Worm (Caenorhabditis elegans) whole organism, midembryonic: ENCODE data around the gene ncx-2.

Source experiments
- cog-1 ChIP-seq: sonication (generic microtip); optimal IDR thresholded peaks from 2 replicates; lab custom pipeline; 2016; ENCODE audit warnings: missing genetic modification characterization, missing compliant biosample characterization
- klf-2 ChIP-seq: fragments of 200-800 bp; sonication (Bioruptor generic); conservative IDR thresholded peaks from 2 replicates; pipeline ENCODE4 v1.3.6; 2022; ENCODE audit warnings: missing genetic modification reagents, missing genetic modification characterization, missing compliant biosample characterization
- med-1 ChIP-seq: sonication (generic microtip); optimal IDR thresholded peaks from 2 replicates; lab custom pipeline; 2017; ENCODE audit warnings: missing genetic modification characterization, mild to moderate bottlenecking, missing compliant biosample characterization, antibody characterized with exemption, missing genetic modification reagents; ENCODE audit not compliant: insufficient read depth
- ref-1 ChIP-seq: fragments of 200-800 bp; sonication (Bioruptor generic); conservative IDR thresholded peaks from 2 replicates; pipeline ENCODE4 v1.3.6; 2022; ENCODE audit warnings: missing genetic modification reagents, missing genetic modification characterization, missing compliant biosample characterization
- ztf-23 ChIP-seq: fragments of 200-800 bp; sonication (Bioruptor generic); IDR thresholded peaks from 2 replicates; pipeline ENCODE4 v1.3.6; 2022; ENCODE audit warnings: missing genetic modification reagents, missing genetic modification characterization, missing compliant biosample characterization
- ztf-29 ChIP-seq: fragments of 200-800 bp; sonication (Bioruptor generic); IDR thresholded peaks from 2 replicates; pipeline ENCODE4 v1.3.6; 2022; ENCODE audit warnings: missing genetic modification reagents, missing genetic modification characterization, missing compliant biosample characterization

DNA sequence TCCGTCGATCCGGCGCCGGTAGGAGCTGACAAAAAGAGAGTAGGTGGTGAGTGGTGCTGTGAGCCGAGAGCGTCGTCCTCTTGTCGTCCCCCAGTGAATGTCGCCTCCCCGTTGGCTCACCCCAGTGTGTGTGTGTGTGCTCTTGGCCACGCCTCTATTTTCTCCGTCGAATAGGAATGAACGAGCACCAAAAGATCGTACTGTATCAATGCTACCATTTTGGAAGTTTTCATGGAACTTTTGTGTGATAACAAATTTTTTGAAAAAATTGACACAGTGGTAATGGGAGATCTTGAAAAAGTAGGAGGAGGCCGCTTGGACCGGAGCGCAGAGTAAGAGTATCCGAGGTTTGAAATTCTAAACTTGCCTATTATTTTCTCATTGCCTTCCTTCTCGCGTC is 16.0 kb downstream of the ncx-2 start, which contains the start of gene ceh-34:
- TF ChIP-seq ztf-23 (GFP tag; lab: Robert Waterston, UW) = no peak
- no peak for TF ChIP-seq klf-2 (GFP tag; lab: Robert Waterston, UW)
- TF ChIP-seq ztf-29 = no peak
- no peak for TF ChIP-seq ref-1
- TF ChIP-seq cog-1 = no peak
- TF ChIP-seq med-1 (GFP tag; lab: Kevin White, UChicago) = no peak
